Fruit fly (Drosophila melanogaster) whole organism, embryonic: ENCODE data around the gene sima.
A peak's percentile ranks its signal among the peaks of the same experiment; 100 is the strongest.

Source experiments
- CG10274 ChIP-seq: fragments of 200-800 bp; sonication (Bioruptor generic); optimal IDR thresholded peaks from 3 replicates; lab custom pipeline; 2017; ENCODE audit warnings: missing biosample characterization, mild to moderate bottlenecking, missing genetic modification characterization
- CG10431 ChIP-seq: fragments of 200-800 bp; sonication (Bioruptor generic); optimal IDR thresholded peaks from 3 replicates; lab custom pipeline; 2018; ENCODE audit warnings: missing biosample characterization, mild to moderate bottlenecking, missing genetic modification characterization
- CG10959 ChIP-seq: fragments of 200-800 bp; sonication (Bioruptor generic); IDR thresholded peaks from 2 replicates; pipeline ENCODE4 v1.3.6; 2022; ENCODE audit warnings: missing biosample characterization, missing genetic modification characterization
- CG11247 ChIP-seq: fragments of 200-800 bp; sonication (Bioruptor generic); IDR thresholded peaks from 2 replicates; pipeline ENCODE4 v1.3.6; 2022; ENCODE audit warnings: missing biosample characterization, missing genetic modification characterization
- CG11695 ChIP-seq: fragments of 200-800 bp; sonication (Bioruptor generic); IDR thresholded peaks from 3 replicates; pipeline ENCODE4 v1.3.6; 2022; ENCODE audit warnings: missing biosample characterization, missing genetic modification characterization
- CG12071 ChIP-seq: fragments of 200-800 bp; sonication (Bioruptor generic); optimal IDR thresholded peaks from 3 replicates; lab custom pipeline; 2018; ENCODE audit warnings: missing biosample characterization, mild to moderate bottlenecking, missing genetic modification characterization
- CG15269 ChIP-seq: fragments of 200-800 bp; sonication (Bioruptor generic); optimal IDR thresholded peaks from 2 replicates; lab custom pipeline; 2018; ENCODE audit warnings: missing biosample characterization, mild to moderate bottlenecking, missing genetic modification characterization, moderate library complexity
- CG1529 ChIP-seq: fragments of 200-800 bp; sonication (Bioruptor generic); optimal IDR thresholded peaks from 3 replicates; lab custom pipeline; 2018; ENCODE audit warnings: missing biosample characterization, missing genetic modification characterization
- CG1792 ChIP-seq: fragments of 200-800 bp; sonication (Bioruptor generic); optimal IDR thresholded peaks from 2 replicates; lab custom pipeline; 2016; ENCODE audit warnings: missing biosample characterization, missing genetic modification characterization
- CG31388 ChIP-seq: fragments of 200-800 bp; sonication (Bioruptor generic); optimal IDR thresholded peaks from 2 replicates; lab custom pipeline; 2016; ENCODE audit warnings: missing biosample characterization, missing genetic modification characterization
- CG34422 ChIP-seq: fragments of 200-800 bp; sonication (Bioruptor generic); IDR thresholded peaks from 3 replicates; pipeline ENCODE4 v1.3.6; 2022; ENCODE audit warnings: missing biosample characterization, missing genetic modification characterization
- CG3838 ChIP-seq: fragments of 200-800 bp; sonication (Bioruptor generic); optimal IDR thresholded peaks from 3 replicates; lab custom pipeline; 2016; ENCODE audit warnings: missing biosample characterization, missing genetic modification characterization
- CG4424 ChIP-seq: fragments of 200-800 bp; sonication (Bioruptor generic); optimal IDR thresholded peaks from 3 replicates; lab custom pipeline; 2016; ENCODE audit warnings: missing biosample characterization, missing genetic modification characterization
- CG4820 ChIP-seq: fragments of 200-800 bp; sonication (Bioruptor generic); optimal IDR thresholded peaks from 3 replicates; lab custom pipeline; 2016; ENCODE audit warnings: missing biosample characterization, missing genetic modification characterization
- CG6654 ChIP-seq: fragments of 200-800 bp; sonication (Bioruptor generic); optimal IDR thresholded peaks from 2 replicates; lab custom pipeline; 2017; ENCODE audit warnings: missing biosample characterization, mild to moderate bottlenecking, missing genetic modification characterization
- CG7745 ChIP-seq: fragments of 200-800 bp; sonication (Bioruptor generic); optimal IDR thresholded peaks from 2 replicates; lab custom pipeline; 2018; ENCODE audit warnings: missing biosample characterization, mild to moderate bottlenecking, missing genetic modification characterization, moderate library complexity
- CG8281 ChIP-seq: fragments of 200-800 bp; sonication (Bioruptor generic); optimal IDR thresholded peaks from 2 replicates; lab custom pipeline; 2018; ENCODE audit warnings: missing biosample characterization, mild to moderate bottlenecking, missing genetic modification characterization, moderate library complexity
- CG9215 ChIP-seq: fragments of 200-800 bp; sonication (Bioruptor generic); IDR thresholded peaks from 2 replicates; pipeline ENCODE4 v1.3.6; 2022; ENCODE audit warnings: missing biosample characterization, missing genetic modification characterization
- Dek ChIP-seq: fragments of 200-800 bp; sonication (Bioruptor generic); optimal IDR thresholded peaks from 3 replicates; lab custom pipeline; 2019; ENCODE audit warnings: missing biosample characterization, mild to moderate bottlenecking, missing genetic modification characterization, moderate library complexity
- E2f1 ChIP-seq: fragments of 200-800 bp; sonication (Bioruptor generic); IDR thresholded peaks from 2 replicates; pipeline ENCODE4 v1.3.6; 2022; ENCODE audit warnings: missing biosample characterization, missing genetic modification characterization
- E2f2 ChIP-seq: fragments of 200-800 bp; sonication (Bioruptor generic); IDR thresholded peaks from 2 replicates; pipeline ENCODE4 v1.3.6; 2022; ENCODE audit warnings: missing biosample characterization, missing genetic modification characterization
- Ets97D ChIP-seq: fragments of 200-800 bp; sonication (Bioruptor generic); optimal IDR thresholded peaks from 3 replicates; lab custom pipeline; 2016; ENCODE audit warnings: missing biosample characterization, missing genetic modification characterization
- Fer1 ChIP-seq: fragments of 200-800 bp; sonication (Bioruptor generic); optimal IDR thresholded peaks from 2 replicates; lab custom pipeline; 2017; ENCODE audit warnings: missing biosample characterization, mild to moderate bottlenecking, missing genetic modification characterization
- Hey ChIP-seq: fragments of 200-800 bp; sonication (Bioruptor generic); optimal IDR thresholded peaks from 3 replicates; lab custom pipeline; 2018; ENCODE audit warnings: missing biosample characterization, mild to moderate bottlenecking, missing genetic modification characterization
- Kr ChIP-seq: fragments of 200-800 bp; sonication (Bioruptor generic); optimal IDR thresholded peaks from 2 replicates; lab custom pipeline; 2017; ENCODE audit warnings: missing biosample characterization, mild to moderate bottlenecking, missing genetic modification characterization
- Mrtf ChIP-seq: fragments of 200-800 bp; sonication (Bioruptor generic); IDR thresholded peaks from 3 replicates; pipeline ENCODE4 v1.3.6; 2022; ENCODE audit warnings: missing biosample characterization, missing genetic modification characterization
- NFAT ChIP-seq: fragments of 200-800 bp; sonication (Bioruptor generic); IDR thresholded peaks from 2 replicates; pipeline ENCODE4 v1.3.6; 2022; ENCODE audit warnings: missing biosample characterization, missing genetic modification characterization
- Nf-YC ChIP-seq: fragments of 200-800 bp; optimal IDR thresholded peaks from 3 replicates; lab custom pipeline; 2019; ENCODE audit warnings: missing biosample characterization, mild to moderate bottlenecking, missing genetic modification characterization, moderate library complexity
- Oli ChIP-seq: fragments of 200-800 bp; sonication (Bioruptor generic); optimal IDR thresholded peaks from 2 replicates; lab custom pipeline; 2018; ENCODE audit warnings: missing biosample characterization, mild to moderate bottlenecking, missing genetic modification characterization, moderate library complexity
- Rx ChIP-seq: fragments of 200-800 bp; sonication (Bioruptor generic); IDR thresholded peaks from 2 replicates; pipeline ENCODE4 v1.3.6; 2022; ENCODE audit warnings: missing biosample characterization, missing genetic modification characterization
- cato ChIP-seq: fragments of 200-800 bp; sonication (Bioruptor generic); optimal IDR thresholded peaks from 2 replicates; lab custom pipeline; 2016; ENCODE audit warnings: missing biosample characterization, missing genetic modification characterization, borderline replicate concordance
- chinmo ChIP-seq: fragments of 200-800 bp; sonication (Bioruptor generic); IDR thresholded peaks from 4 replicates; pipeline ENCODE4 v1.3.6; 2022; ENCODE audit warnings: missing biosample characterization, missing genetic modification characterization; ENCODE audit not compliant: partially characterized antibody
- corto ChIP-seq: fragments of 200-800 bp; sonication (Bioruptor generic); optimal IDR thresholded peaks from 2 replicates; lab custom pipeline; 2016; ENCODE audit warnings: missing biosample characterization, mild to moderate bottlenecking, missing genetic modification characterization, moderate library complexity
- da ChIP-seq: fragments of 200-800 bp; sonication (Bioruptor generic); optimal IDR thresholded peaks from 2 replicates; lab custom pipeline; 2016; ENCODE audit warnings: missing biosample characterization, missing genetic modification characterization
- dmrt11E ChIP-seq: fragments of 200-800 bp; sonication (Bioruptor generic); optimal IDR thresholded peaks from 3 replicates; lab custom pipeline; 2018; ENCODE audit warnings: missing biosample characterization, mild to moderate bottlenecking, missing genetic modification characterization, moderate library complexity
- dysf ChIP-seq: fragments of 200-800 bp; sonication (Bioruptor generic); IDR thresholded peaks from 3 replicates; pipeline ENCODE4 v1.3.6; 2022; ENCODE audit warnings: missing biosample characterization, missing genetic modification characterization
- gro ChIP-seq: fragments of 200-800 bp; sonication (Bioruptor generic); optimal IDR thresholded peaks from 2 replicates; lab custom pipeline; 2016; ENCODE audit warnings: missing biosample characterization, missing genetic modification characterization
- hb ChIP-seq: fragments of 200-800 bp; sonication (Bioruptor generic); IDR thresholded peaks from 3 replicates; pipeline ENCODE4 v1.3.6; 2022; ENCODE audit warnings: missing biosample characterization, missing genetic modification characterization; ENCODE audit not compliant: partially characterized antibody
- hth ChIP-seq: fragments of >200 bp; optimal IDR thresholded peaks from 2 replicates; lab custom pipeline; 2017; ENCODE audit warnings: inconsistent platforms
- klu ChIP-seq: fragments of 200-800 bp; sonication (Bioruptor generic); IDR thresholded peaks from 2 replicates; pipeline ENCODE4 v1.3.6; 2022; ENCODE audit warnings: missing biosample characterization, missing genetic modification characterization
- lov ChIP-seq, 2 experiments: fragments of 200-800 bp in 1 of 2; fragments of >200 bp in 1 of 2; sonication (Bioruptor generic) in 1 of 2; IDR thresholded peaks in 1 of 2; optimal IDR thresholded peaks in 1 of 2; 2 replicates in 1 of 2; 3 replicates in 1 of 2; pipeline versions ENCODE4 v1.3.6 to Lab custom; 2017 to 2022; ENCODE audit warnings: missing biosample characterization in 1 of 2, missing genetic modification characterization in 1 of 2
- mam ChIP-seq: fragments of 200-800 bp; sonication (Bioruptor generic); optimal IDR thresholded peaks from 3 replicates; lab custom pipeline; 2016; ENCODE audit warnings: missing biosample characterization, missing genetic modification characterization
- nau ChIP-seq: fragments of 200-800 bp; sonication (Bioruptor generic); optimal IDR thresholded peaks from 3 replicates; lab custom pipeline; 2017; ENCODE audit warnings: missing biosample characterization, mild to moderate bottlenecking, missing genetic modification characterization, missing genetic modification reagents
- nerfin-1 ChIP-seq: fragments of 200-800 bp; sonication (Bioruptor generic); optimal IDR thresholded peaks from 3 replicates; lab custom pipeline; 2019; ENCODE audit warnings: missing biosample characterization, mild to moderate bottlenecking, missing genetic modification characterization, moderate library complexity
- nerfin-2 ChIP-seq: fragments of 200-800 bp; sonication (Bioruptor generic); IDR thresholded peaks from 2 replicates; pipeline ENCODE4 v1.3.6; 2022; ENCODE audit warnings: missing biosample characterization, missing genetic modification characterization; ENCODE audit not compliant: partially characterized antibody
- psq ChIP-seq: fragments of 200-800 bp; sonication (Bioruptor generic); optimal IDR thresholded peaks from 2 replicates; lab custom pipeline; 2017; ENCODE audit warnings: missing biosample characterization, missing genetic modification characterization
- shn ChIP-seq: fragments of 200-800 bp; sonication (Bioruptor generic); optimal IDR thresholded peaks from 3 replicates; lab custom pipeline; 2016; ENCODE audit warnings: missing biosample characterization, missing genetic modification characterization
- so ChIP-seq: fragments of 200-800 bp; sonication (Bioruptor generic); IDR thresholded peaks from 3 replicates; pipeline ENCODE4 v1.3.6; 2022; ENCODE audit warnings: missing biosample characterization, missing genetic modification characterization
- tll ChIP-seq, 2 experiments: fragments of 200-800 bp in 1 of 2; fragments of >200 bp in 1 of 2; sonication (Bioruptor generic) in 1 of 2; optimal IDR thresholded peaks; 2 replicates each; lab custom pipeline; 2017 to 2019; ENCODE audit warnings: missing biosample characterization in 2 of 2, missing genetic modification characterization in 2 of 2, mild to moderate bottlenecking in 1 of 2, moderate library complexity in 1 of 2
- tna ChIP-seq: fragments of 200-800 bp; sonication (Bioruptor generic); IDR thresholded peaks from 2 replicates; pipeline ENCODE4 v1.3.6; 2022; ENCODE audit warnings: missing biosample characterization, missing genetic modification characterization; ENCODE audit not compliant: partially characterized antibody
- unc-4 ChIP-seq: fragments of 200-800 bp; sonication (Bioruptor generic); IDR thresholded peaks from 2 replicates; pipeline ENCODE4 v1.3.6; 2022; ENCODE audit warnings: missing biosample characterization, missing genetic modification characterization; ENCODE audit not compliant: partially characterized antibody

Gene sima

dm6 chr3R:30092700-30093044 lies 34.6 kb downstream of the sima start (continued):
- TF ChIP-seq da = peak; percentile 29
- peak; percentile 91 for TF ChIP-seq dysf (GFP tag; lab: Robert Waterston, UW)
- TF ChIP-seq Kr = no peak
- peak; percentile 88 for TF ChIP-seq so (GFP tag; lab: Robert Waterston, UW)
- peak; percentile 79 for TF ChIP-seq Dek
- TF ChIP-seq nau (GFP tag; lab: Kevin White, UChicago) = peak; percentile 87
- TF ChIP-seq Hey (tag; lab: Kevin White, UChicago) = peak; percentile 56
- peak; percentile 84 for TF ChIP-seq Fer1
- TF ChIP-seq psq (GFP tag; lab: Kevin White, UChicago) = peak; percentile 34
- TF ChIP-seq cato (GFP tag; lab: Kevin White, UChicago) = peak; percentile 58
- TF ChIP-seq tll (GFP tag; optimal IDR thresholded peaks at IDR 0.05; lab: Kevin White, UChicago) = no peak
- peak; percentile 65 for TF ChIP-seq CG4424 (GFP tag; lab: Kevin White, UChicago)
- TF ChIP-seq CG9215 (GFP tag; lab: Robert Waterston, UW) = peak; percentile 85
- TF ChIP-seq dmrt11E (tag; lab: Kevin White, UChicago) = peak; percentile 41
- no peak for TF ChIP-seq unc-4 (GFP tag; lab: Robert Waterston, UW)
- TF ChIP-seq Mrtf (GFP tag; lab: Robert Waterston, UW) = peak; percentile 82
- TF ChIP-seq CG34422 (GFP tag; lab: Robert Waterston, UW) = peak; percentile 90
- peak; percentile 57 for TF ChIP-seq Ets97D (GFP tag; lab: Kevin White, UChicago)
- peak; percentile 63 for TF ChIP-seq CG10274
- peak; percentile 71 for TF ChIP-seq CG4820 (GFP tag; lab: Kevin White, UChicago)
- TF ChIP-seq E2f2 = peak; percentile 57
- no peak for TF ChIP-seq CG7745
- peak; percentile 55 for TF ChIP-seq CG6654 (GFP tag; lab: Kevin White, UChicago)
- TF ChIP-seq CG1529 (GFP tag; lab: Kevin White, UChicago) = peak; percentile 68
- TF ChIP-seq chinmo (GFP tag; lab: Robert Waterston, UW) = 0 out of 4 replicates have a peak, but pooled peaks have one; percentile 47
- peak; percentile 70 for TF ChIP-seq CG1792
- TF ChIP-seq hb = no peak
- TF ChIP-seq CG8281 (tag; lab: Kevin White, UChicago) = peak; percentile 41
- TF ChIP-seq CG31388 (GFP tag; lab: Kevin White, UChicago) = peak; percentile 62
- peak; percentile 88 for TF ChIP-seq E2f1 (GFP tag; lab: Robert Waterston, UW)
- peak; percentile 87 for TF ChIP-seq CG11247 (GFP tag; lab: Robert Waterston, UW)
- no peak for TF ChIP-seq nerfin-2 (GFP tag; lab: Robert Waterston, UW)
- peak; percentile 78 for TF ChIP-seq NFAT (GFP tag; lab: Robert Waterston, UW)
- TF ChIP-seq CG11695 = peak; percentile 78
- TF ChIP-seq CG15269 (tag; lab: Kevin White, UChicago) = peak; percentile 87
- TF ChIP-seq Rx (GFP tag; lab: Robert Waterston, UW) = peak; percentile 74
- peak; percentile 81 for TF ChIP-seq CG10959 (GFP tag; lab: Robert Waterston, UW)
- TF ChIP-seq CG12071 (GFP tag; lab: Kevin White, UChicago) = peak; percentile 84
- TF ChIP-seq shn = peak; percentile 67
- TF ChIP-seq Oli (tag; lab: Kevin White, UChicago) = peak; percentile 81
- peak; percentile 75 for TF ChIP-seq nerfin-1 (tag; lab: Kevin White, UChicago)
- TF ChIP-seq lov (optimal IDR thresholded peaks at IDR 0.05; lab: Kevin White, UChicago) = no peak
- TF ChIP-seq lov (GFP tag; IDR thresholded peaks at IDR 0.05; lab: Robert Waterston, UW) = peak; percentile 82
- no peak for TF ChIP-seq corto (GFP tag; lab: Kevin White, UChicago)
- peak; percentile 94 for TF ChIP-seq gro (GFP tag; lab: Kevin White, UChicago)
- peak; percentile 89 for TF ChIP-seq mam (GFP tag; lab: Kevin White, UChicago)
- TF ChIP-seq CG10431 (GFP tag; lab: Kevin White, UChicago) = peak; percentile 7
- peak; percentile 54 for TF ChIP-seq Nf-YC
- TF ChIP-seq tna (GFP tag; lab: Robert Waterston, UW) = no peak
- peak; percentile 76 for TF ChIP-seq klu
- TF ChIP-seq hth (lab: Kevin White, UChicago) = no peak
- TF ChIP-seq CG3838 = peak; percentile 76
